Fruit fly (Drosophila melanogaster) Kc167 (cell line): ENCODE results near the gene Phb1.

ENCODE experiments used
- insv ChIP-seq: fragments of >200 bp; optimal IDR thresholded peaks from 3 replicates; lab custom pipeline; 2018; ENCODE audit warnings: missing external identifiers
- psq ChIP-seq: fragments of >200 bp; optimal IDR thresholded peaks from 2 replicates; lab custom pipeline; 2017; ENCODE audit warnings: missing external identifiers

DNA sequence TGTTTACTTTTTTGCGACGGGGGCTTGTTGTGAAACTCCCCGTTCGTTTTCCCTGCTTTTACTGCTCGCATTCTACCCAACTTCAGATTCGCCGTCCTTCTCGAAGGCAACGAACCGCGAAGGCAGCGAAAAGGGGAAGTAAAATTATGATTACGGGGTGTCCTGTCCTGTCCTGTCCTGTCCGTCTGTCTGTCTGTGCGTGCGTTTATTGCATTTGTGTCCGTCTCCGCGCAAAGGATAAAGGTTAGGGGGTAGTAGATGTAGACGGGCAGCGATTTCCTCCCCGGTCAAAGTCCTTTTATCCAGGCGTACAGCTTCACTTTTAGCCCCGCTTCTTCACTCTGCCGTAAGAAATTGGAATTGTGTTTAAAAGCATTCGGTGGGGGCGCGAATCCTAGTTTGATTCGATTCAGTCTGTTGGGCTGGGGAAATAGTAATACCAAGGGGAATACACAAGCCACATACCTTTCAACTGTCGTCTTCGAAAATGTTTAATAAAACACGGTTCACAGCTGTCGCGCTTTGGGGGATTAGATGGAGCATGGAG is 43.5 kb upstream of the Phb1 start:
- no peak for TF ChIP-seq insv (lab: Kevin White, UChicago)
- no peak for TF ChIP-seq psq (lab: Kevin White, UChicago)
